Fruit fly (Drosophila melanogaster): ENCODE measurements around the gene CG18171.

DNA sequence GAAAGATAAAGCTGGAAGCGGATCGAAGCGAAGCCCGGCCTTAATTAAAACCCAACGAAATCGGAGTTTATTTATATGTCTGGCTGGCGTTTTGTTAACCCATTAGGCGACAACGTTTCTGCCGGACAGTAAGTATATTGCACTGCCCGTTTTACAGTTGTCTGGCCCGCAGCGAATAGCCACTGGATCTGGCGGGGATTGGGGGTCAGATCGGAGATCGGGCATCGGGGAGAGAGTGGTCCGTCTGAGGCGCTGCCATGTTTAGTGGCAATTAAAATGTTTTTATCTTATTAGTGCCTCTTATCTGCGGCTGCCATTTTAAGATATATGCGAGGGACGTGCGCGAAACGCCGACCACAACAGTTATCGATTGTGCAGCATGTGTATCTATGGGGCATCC, 13.8 kb downstream of the CG18171 start:
- TF ChIP-seq h (optimal IDR thresholded peaks at IDR 0.05) (no peak), Sin3A (optimal IDR thresholded peaks at IDR 0.05) (no peak), insv (optimal IDR thresholded peaks at IDR 0.05) (no peak), ttk (optimal IDR thresholded peaks at IDR 0.05) (no peak)
